Worm (Caenorhabditis elegans) whole organism, L2 larva: ENCODE results near the gene C10A4.7.

Experiments
- C34F6.9 ChIP-seq: fragments of 150-350 bp; optimal IDR thresholded peaks from 2 replicates; lab custom pipeline; 2014; ENCODE audit warnings: missing biosample characterization, missing genetic modification characterization
- F13H6.1 ChIP-seq: sonication (generic microtip); optimal IDR thresholded peaks from 2 replicates; lab custom pipeline; 2016; ENCODE audit warnings: missing genetic modification characterization, missing compliant biosample characterization
- Y55F3AM.14 ChIP-seq: fragments of 200-800 bp; sonication (Bioruptor generic); optimal IDR thresholded peaks from 2 replicates; lab custom pipeline; 2018; ENCODE audit warnings: mild to moderate bottlenecking, missing genetic modification characterization, missing compliant biosample characterization
- ZK546.5 ChIP-seq: sonication (generic microtip); optimal IDR thresholded peaks from 2 replicates; lab custom pipeline; 2017; ENCODE audit warnings: missing biosample characterization, missing genetic modification characterization
- alr-1 ChIP-seq: fragments of 150-350 bp; optimal IDR thresholded peaks from 2 replicates; lab custom pipeline; 2014; ENCODE audit warnings: missing biosample characterization, missing genetic modification characterization
- aly-2 ChIP-seq: fragments of 150-350 bp; optimal IDR thresholded peaks from 2 replicates; lab custom pipeline; 2014; ENCODE audit warnings: missing biosample characterization, missing genetic modification characterization
- ama-1 ChIP-seq: fragments of 150-350 bp; optimal IDR thresholded peaks from 2 replicates; lab custom pipeline; 2018; ENCODE audit warnings: inconsistent platforms
- ceh-16 ChIP-seq: fragments of 150-350 bp; optimal IDR thresholded peaks from 2 replicates; lab custom pipeline; 2014; ENCODE audit warnings: missing biosample characterization, missing genetic modification characterization
- ceh-82 ChIP-seq: fragments of 150-350 bp; optimal IDR thresholded peaks from 2 replicates; lab custom pipeline; 2014; ENCODE audit warnings: missing biosample characterization, missing genetic modification characterization
- elt-1 ChIP-seq: fragments of 150-350 bp; optimal IDR thresholded peaks from 2 replicates; lab custom pipeline; 2014; ENCODE audit warnings: missing biosample characterization, missing genetic modification characterization
- gmeb-1 ChIP-seq: fragments of 150-350 bp; optimal IDR thresholded peaks from 2 replicates; lab custom pipeline; 2014; ENCODE audit warnings: missing biosample characterization, missing genetic modification characterization
- lin-11 ChIP-seq: fragments of 150-350 bp; sonication (generic microtip); optimal IDR thresholded peaks from 2 replicates; lab custom pipeline; 2014; ENCODE audit warnings: missing biosample characterization, missing genetic modification characterization, inconsistent platforms, mixed read lengths
- lin-13 ChIP-seq: fragments of 150-350 bp; optimal IDR thresholded peaks from 2 replicates; lab custom pipeline; 2014; ENCODE audit warnings: missing biosample characterization, missing genetic modification reagents, missing genetic modification characterization
- lin-39 ChIP-seq: fragments of 150-350 bp; optimal IDR thresholded peaks from 2 replicates; lab custom pipeline; 2014; ENCODE audit warnings: missing biosample characterization, missing genetic modification reagents, missing genetic modification characterization
- lsy-2 ChIP-seq, 2 experiments: fragments of 150-350 bp in 1 of 2; sonication (generic microtip) in 1 of 2; optimal IDR thresholded peaks; 2 replicates each; lab custom pipeline; 2014 to 2017; ENCODE audit warnings: missing biosample characterization in 2 of 2, missing genetic modification characterization in 2 of 2
- mab-5 ChIP-seq: fragments of 150-350 bp; optimal IDR thresholded peaks from 2 replicates; lab custom pipeline; 2014; ENCODE audit warnings: missing biosample characterization, missing genetic modification characterization
- mbf-1 ChIP-seq: sonication (generic microtip); optimal IDR thresholded peaks from 2 replicates; lab custom pipeline; 2017; ENCODE audit warnings: missing biosample characterization, missing genetic modification characterization
- mdl-1 ChIP-seq, 2 experiments: fragments of 150-350 bp in 1 of 2; sonication (generic microtip) in 1 of 2; optimal IDR thresholded peaks; 2 replicates each; lab custom pipeline; 2017; ENCODE audit warnings: missing biosample characterization in 2 of 2, missing genetic modification characterization in 2 of 2
- nhr-10 ChIP-seq: sonication (generic microtip); optimal IDR thresholded peaks from 2 replicates; lab custom pipeline; 2017; ENCODE audit warnings: missing biosample characterization, missing genetic modification characterization
- nhr-11 ChIP-seq: fragments of 150-350 bp; optimal IDR thresholded peaks from 2 replicates; lab custom pipeline; 2014; ENCODE audit warnings: missing biosample characterization, missing genetic modification characterization
- nhr-12 ChIP-seq: fragments of 150-350 bp; optimal IDR thresholded peaks from 2 replicates; lab custom pipeline; 2014; ENCODE audit warnings: missing biosample characterization, missing genetic modification characterization
- nhr-129 ChIP-seq: fragments of 150-350 bp; optimal IDR thresholded peaks from 2 replicates; lab custom pipeline; 2014; ENCODE audit warnings: missing biosample characterization, missing genetic modification characterization
- nhr-21 ChIP-seq: fragments of 150-350 bp; optimal IDR thresholded peaks from 2 replicates; lab custom pipeline; 2014; ENCODE audit warnings: missing biosample characterization, missing genetic modification characterization
- nhr-23 ChIP-seq: fragments of 150-350 bp; optimal IDR thresholded peaks from 2 replicates; lab custom pipeline; 2014; ENCODE audit warnings: missing biosample characterization, missing genetic modification reagents, missing genetic modification characterization
- nhr-237 ChIP-seq: fragments of 150-350 bp; optimal IDR thresholded peaks from 2 replicates; lab custom pipeline; 2014; ENCODE audit warnings: missing biosample characterization, missing genetic modification characterization
- sma-3 ChIP-seq: sonication (generic microtip); optimal IDR thresholded peaks from 2 replicates; lab custom pipeline; 2016; ENCODE audit warnings: missing genetic modification reagents, missing genetic modification characterization, missing compliant biosample characterization
- sma-9 ChIP-seq, 2 experiments: fragments of 150-350 bp in 1 of 2; sonication (generic microtip) in 1 of 2; optimal IDR thresholded peaks; 2 replicates each; lab custom pipeline; 2014 to 2016; ENCODE audit warnings: missing genetic modification characterization in 2 of 2, mild to moderate bottlenecking in 1 of 2, missing biosample characterization in 1 of 2, missing compliant biosample characterization in 1 of 2, missing genetic modification reagents in 1 of 2, moderate library complexity in 1 of 2
- snpc-4 ChIP-seq: fragments of 150-350 bp; optimal IDR thresholded peaks from 2 replicates; lab custom pipeline; 2014; ENCODE audit warnings: missing biosample characterization, missing genetic modification characterization
- unc-55 ChIP-seq: fragments of 150-350 bp; sonication (generic microtip); optimal IDR thresholded peaks from 3 replicates; lab custom pipeline; 2014; ENCODE audit warnings: missing biosample characterization, missing genetic modification reagents, missing genetic modification characterization
- ztf-1 ChIP-seq: fragments of 200-800 bp; sonication (Bioruptor generic); conservative IDR thresholded peaks from 2 replicates; pipeline ENCODE4 v1.3.6; 2022; ENCODE audit warnings: missing genetic modification characterization, missing compliant biosample characterization
- ztf-11 ChIP-seq: sonication (generic microtip); optimal IDR thresholded peaks from 2 replicates; lab custom pipeline; 2017; ENCODE audit warnings: missing biosample characterization, missing genetic modification characterization

The C10A4.7 gene

DNA sequence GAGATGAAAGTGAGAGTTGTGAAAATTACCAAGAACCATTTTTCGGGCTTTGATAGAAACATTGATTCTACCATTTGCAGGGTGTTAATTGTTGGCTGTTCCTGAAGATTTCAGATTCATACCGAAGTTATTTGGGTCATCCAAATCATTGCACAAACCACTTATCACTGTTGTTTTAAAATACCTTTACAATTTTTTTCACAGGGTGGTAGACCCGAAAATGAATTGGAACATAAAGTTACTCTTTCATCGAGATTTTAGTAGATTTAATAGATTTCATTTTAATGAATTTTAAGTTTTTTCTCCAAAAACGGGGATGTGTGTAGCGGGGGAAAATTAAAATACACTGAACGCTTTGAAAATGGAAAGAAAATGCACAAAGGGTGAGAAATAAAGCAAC, at the start of gene C10A4.7:
TSS of gene C10A4.7 (minus strand) at position 101 of the 400 bp plus-strand sequence.
- TF ChIP-seq ama-1 = no peak
- TF ChIP-seq lin-13 (GFP tag; lab: Kevin White, UChicago) = no peak
- TF ChIP-seq nhr-12 (tag; lab: Kevin White, UChicago) = no peak
- no peak for TF ChIP-seq lin-11 (tag; lab: Kevin White, UChicago)
- TF ChIP-seq nhr-23 (tag; lab: Kevin White, UChicago) = no peak
- no peak for TF ChIP-seq snpc-4 (tag; lab: Kevin White, UChicago)

DNA sequence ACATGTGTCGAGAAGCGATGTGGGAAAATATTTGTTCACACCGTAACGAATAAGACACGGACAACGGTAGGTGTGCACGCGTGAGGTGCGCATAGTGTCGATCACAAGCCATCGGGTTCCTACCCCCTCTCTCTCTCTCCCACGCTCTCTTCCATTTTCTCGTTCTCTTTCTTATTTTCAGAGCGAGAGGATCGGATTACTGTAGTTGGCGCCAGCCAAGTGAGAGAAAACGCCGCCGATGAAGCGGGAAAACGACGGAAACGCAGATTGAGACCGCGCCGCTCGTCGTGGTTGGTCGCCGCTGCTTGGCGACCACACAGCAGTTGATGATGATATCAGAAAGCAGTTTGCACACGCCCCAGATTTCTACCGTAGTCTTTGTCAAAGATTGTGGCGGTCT, 49.1 kb upstream of the C10A4.7 start:
- TF ChIP-seq nhr-12 (tag; lab: Kevin White, UChicago) (no peak), nhr-237 (tag; lab: Kevin White, UChicago) (no peak), ztf-1 (GFP tag; lab: Robert Waterston, UW) (no peak), sma-3 (GFP tag; lab: Kevin White, UChicago) (no peak), ceh-16 (no peak), nhr-129 (peak; percentile 3), elt-1 (no peak), Y55F3AM.14 (GFP tag; lab: Kevin White, UChicago) (no peak), alr-1 (no peak), mab-5 (tag; lab: Kevin White, UChicago) (no peak), ztf-11 (tag; lab: Kevin White, UChicago) (no peak), ZK546.5 (tag; lab: Kevin White, UChicago) (no peak), nhr-10 (tag; lab: Kevin White, UChicago) (no peak), lsy-2 (tag; optimal IDR thresholded peaks at IDR 0.05; lab: Kevin White, UChicago) (peak in 1 of 2 experiments; percentile 9), ama-1 (no peak), F13H6.1 (tag; lab: Kevin White, UChicago) (peak; percentile 20)

DNA sequence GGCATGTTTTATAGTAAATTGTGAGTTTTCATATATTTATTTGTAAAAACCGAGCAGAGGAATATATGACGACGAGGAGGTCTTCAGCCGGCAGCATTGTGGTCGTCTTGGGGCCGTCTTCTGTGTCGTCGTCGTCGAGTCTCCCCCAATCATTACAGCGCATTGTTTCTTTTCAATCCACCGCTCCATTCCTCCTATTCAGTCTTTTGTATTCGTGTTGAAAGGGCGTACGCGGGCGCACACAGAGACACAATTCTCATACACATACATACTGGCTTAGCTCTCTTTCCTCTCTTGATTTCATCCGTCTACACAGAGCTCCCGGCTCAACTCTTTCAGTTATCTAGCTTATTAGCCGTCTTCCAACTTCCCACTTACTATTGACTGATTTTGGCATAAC, 48.3 kb upstream of the C10A4.7 start, which contains the start of gene sox-2:
TSS of gene sox-2 (minus strand) at position 100 of the 400 bp plus-strand sequence.
- TF ChIP-seq elt-1 (no peak), mbf-1 (no peak), nhr-23 (tag; lab: Kevin White, UChicago) (no peak), lin-13 (GFP tag; lab: Kevin White, UChicago) (no peak), ceh-82 (no peak), aly-2 (tag; lab: Kevin White, UChicago) (no peak), ceh-16 (no peak), ztf-1 (GFP tag; lab: Robert Waterston, UW) (no peak), nhr-21 (no peak), lin-39 (tag; lab: Kevin White, UChicago) (no peak), nhr-11 (no peak), lin-11 (tag; lab: Kevin White, UChicago) (no peak), F13H6.1 (tag; lab: Kevin White, UChicago) (no peak), gmeb-1 (tag; lab: Kevin White, UChicago) (no peak), unc-55 (no peak), Y55F3AM.14 (GFP tag; lab: Kevin White, UChicago) (no peak), alr-1 (no peak)

DNA sequence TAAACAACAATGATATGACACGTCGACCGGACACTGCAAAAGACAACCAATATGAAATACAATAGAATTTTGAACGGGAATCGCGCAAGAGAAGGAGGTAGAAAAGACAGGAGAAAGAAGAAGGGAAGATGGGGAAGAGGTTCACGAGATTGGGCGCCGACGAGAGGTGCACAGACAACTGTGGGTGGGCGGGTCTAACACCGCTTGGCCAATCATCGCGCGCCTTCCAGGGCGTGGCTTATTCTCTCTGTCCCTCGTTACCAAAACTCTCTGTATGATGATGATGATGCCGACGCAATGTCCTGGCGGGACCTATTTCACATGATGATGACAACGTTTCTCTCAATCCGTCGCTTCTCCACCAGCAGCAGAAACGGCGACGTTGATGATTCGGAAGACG, 45.2 kb upstream of the C10A4.7 start:
- TF ChIP-seq mdl-1 (tag; optimal IDR thresholded peaks at IDR 0.05; lab: Kevin White, UChicago) (no peak), lsy-2 (tag; optimal IDR thresholded peaks at IDR 0.05; lab: Kevin White, UChicago) (peak in 1 of 2 experiments; percentile 11), F13H6.1 (tag; lab: Kevin White, UChicago) (peak; percentile 0), sma-9 (GFP tag; optimal IDR thresholded peaks at IDR 0.05; lab: Kevin White, UChicago) (peak; percentile 3), sma-9 (tag; optimal IDR thresholded peaks at IDR 0.05; lab: Kevin White, UChicago) (no peak)
- TF ChIP-seq, all 48 proteins: peak for 3

DNA sequence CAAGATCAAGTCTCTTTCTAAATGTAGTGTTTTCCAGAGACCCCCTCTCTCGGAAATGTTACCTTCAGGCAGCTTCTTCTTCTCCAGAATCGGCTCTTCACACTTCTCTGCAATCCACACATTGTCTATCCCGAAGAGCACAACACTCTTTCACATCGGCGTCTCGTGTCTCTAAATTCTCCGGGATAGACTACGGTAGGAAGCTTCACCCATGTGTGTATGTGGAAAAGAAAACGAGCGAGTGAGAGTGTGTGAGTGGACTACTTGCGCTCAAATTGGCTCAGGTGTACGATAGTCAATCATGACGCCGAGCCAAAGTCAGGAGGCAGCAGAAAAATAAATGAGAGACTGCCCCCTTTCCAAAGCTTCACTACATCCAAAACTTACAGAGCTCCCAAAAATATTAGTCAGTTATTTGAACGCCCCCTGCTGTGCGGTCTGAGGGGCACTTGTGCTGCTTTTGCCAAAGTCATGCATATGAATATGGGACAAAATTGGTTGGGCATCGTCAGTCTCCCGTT, 41.9 kb upstream of the C10A4.7 start:
- TF ChIP-seq sma-3 (GFP tag; lab: Kevin White, UChicago) (no peak), snpc-4 (tag; lab: Kevin White, UChicago) (no peak), C34F6.9 (tag; lab: Kevin White, UChicago) (peak; percentile 5), lsy-2 (tag; optimal IDR thresholded peaks at IDR 0.05; lab: Kevin White, UChicago) (peak in 1 of 2 experiments; percentile 34)
- TF ChIP-seq, all 48 proteins: peak for 2

DNA sequence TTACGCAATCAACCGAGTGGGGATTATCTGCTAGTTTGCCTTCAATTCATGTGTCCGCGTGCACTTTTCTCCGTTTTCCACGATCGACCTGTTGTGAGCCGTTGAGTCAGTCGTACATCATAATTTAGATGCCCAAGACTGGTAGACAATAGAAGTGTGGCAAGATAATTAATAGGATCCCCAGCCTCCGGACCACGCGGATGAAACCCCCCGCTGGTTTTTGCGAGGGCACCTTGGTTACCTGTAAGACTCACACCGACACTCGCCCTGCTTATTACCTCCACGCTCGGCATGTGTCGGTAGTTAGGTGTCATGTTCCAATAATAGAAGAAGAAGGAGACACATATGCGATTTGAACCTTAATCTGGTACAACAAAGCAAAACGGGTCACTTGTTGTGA, 40.6 kb upstream of the C10A4.7 start:
- TF ChIP-seq ztf-11 (tag; lab: Kevin White, UChicago) = no peak
